Fruit fly (Drosophila melanogaster) whole organism, prepupa: ENCODE measurements around the gene eIF1.

ENCODE experiments used
- CG6792 ChIP-seq: fragments of 200-800 bp; sonication (Bioruptor generic); optimal IDR thresholded peaks from 3 replicates; lab custom pipeline; 2016; ENCODE audit warnings: missing biosample characterization, missing genetic modification characterization
- dsx ChIP-seq: fragments of 200-800 bp; optimal IDR thresholded peaks from 3 replicates; lab custom pipeline; 2019; ENCODE audit warnings: missing biosample characterization, mild to moderate bottlenecking, missing genetic modification characterization, moderate library complexity; ENCODE audit not compliant: poor library complexity, severe bottlenecking

- TF ChIP-seq dsx (GFP tag; lab: Kevin White, UChicago) (no peak), CG6792 (GFP tag; lab: Kevin White, UChicago) (no peak)
Measured at dm6 chr3L:3239033-3239752, 16.1 kb downstream of the eIF1 start, which contains the start of gene CG17746.
